Fruit fly (Drosophila melanogaster) whole organism, embryonic: Measurements from ENCODE around the gene Ocrl.

Experiments used
- Antp ChIP-seq: fragments of 200-800 bp; sonication (Bioruptor generic); optimal IDR thresholded peaks from 3 replicates; lab custom pipeline; 2016; ENCODE audit warnings: missing biosample characterization, missing genetic modification characterization
- CG10209 ChIP-seq: fragments of 200-800 bp; sonication (Bioruptor generic); optimal IDR thresholded peaks from 3 replicates; lab custom pipeline; 2017; ENCODE audit warnings: missing biosample characterization, mild to moderate bottlenecking, missing genetic modification characterization, missing genetic modification reagents
- CG11085 ChIP-seq: fragments of 200-800 bp; sonication (Bioruptor generic); IDR thresholded peaks from 2 replicates; pipeline ENCODE4 v1.3.6; 2022; ENCODE audit warnings: missing biosample characterization, missing genetic modification characterization
- CG11093 ChIP-seq: fragments of 200-800 bp; sonication (Bioruptor generic); IDR thresholded peaks from 3 replicates; pipeline ENCODE4 v1.3.6; 2022; ENCODE audit warnings: missing biosample characterization, missing genetic modification characterization
- CG12769 ChIP-seq: fragments of 200-800 bp; sonication (Bioruptor generic); optimal IDR thresholded peaks from 2 replicates; lab custom pipeline; 2019; ENCODE audit warnings: missing biosample characterization, mild to moderate bottlenecking, missing genetic modification characterization, moderate library complexity
- CG15073 ChIP-seq: fragments of 200-800 bp; sonication (Bioruptor generic); optimal IDR thresholded peaks from 2 replicates; lab custom pipeline; 2016; ENCODE audit warnings: missing biosample characterization, missing genetic modification characterization
- CG15696 ChIP-seq: fragments of 200-800 bp; sonication (Bioruptor generic); optimal IDR thresholded peaks from 2 replicates; lab custom pipeline; 2019; ENCODE audit warnings: missing biosample characterization, mild to moderate bottlenecking, missing genetic modification characterization, moderate library complexity
- CG17802 ChIP-seq: fragments of 200-800 bp; sonication (Bioruptor generic); optimal IDR thresholded peaks from 2 replicates; lab custom pipeline; 2018; ENCODE audit warnings: missing biosample characterization, mild to moderate bottlenecking, missing genetic modification characterization, moderate library complexity
- CG18599 ChIP-seq: fragments of 200-800 bp; sonication (Bioruptor generic); optimal IDR thresholded peaks from 3 replicates; lab custom pipeline; 2017; ENCODE audit warnings: missing biosample characterization, missing genetic modification characterization, mild to moderate bottlenecking, moderate library complexity, missing genetic modification reagents
- CG2202 ChIP-seq: fragments of 200-800 bp; sonication (Bioruptor generic); optimal IDR thresholded peaks from 2 replicates; lab custom pipeline; 2018; ENCODE audit warnings: missing biosample characterization, mild to moderate bottlenecking, missing genetic modification characterization
- CG32772 ChIP-seq: fragments of 200-800 bp; sonication (Bioruptor generic); IDR thresholded peaks from 2 replicates; pipeline ENCODE4 v1.3.6; 2022; ENCODE audit warnings: missing biosample characterization, missing genetic modification characterization
- CG33213 ChIP-seq: fragments of 200-800 bp; sonication (Bioruptor generic); optimal IDR thresholded peaks from 3 replicates; lab custom pipeline; 2016; ENCODE audit warnings: missing biosample characterization, missing genetic modification characterization
- CG3407 ChIP-seq: fragments of 200-800 bp; sonication (Bioruptor generic); optimal IDR thresholded peaks from 2 replicates; lab custom pipeline; 2018; ENCODE audit warnings: missing biosample characterization, mild to moderate bottlenecking, missing genetic modification characterization
- CG3726 ChIP-seq: fragments of 200-800 bp; sonication (Bioruptor generic); IDR thresholded peaks from 3 replicates; pipeline ENCODE4, ENCODE4 v1.3.6; 2022; ENCODE audit warnings: missing biosample characterization, missing genetic modification characterization
- CG4328 ChIP-seq: fragments of 200-800 bp; sonication (Bioruptor generic); optimal IDR thresholded peaks from 3 replicates; lab custom pipeline; 2017; ENCODE audit warnings: missing biosample characterization, missing genetic modification reagents, missing genetic modification characterization
- CG6791 ChIP-seq: fragments of 200-800 bp; sonication (Bioruptor generic); IDR thresholded peaks from 3 replicates; pipeline ENCODE4 v1.3.6; 2022; ENCODE audit warnings: missing biosample characterization, missing genetic modification characterization; ENCODE audit not compliant: partially characterized antibody
- CG6813 ChIP-seq: fragments of 200-800 bp; sonication (Bioruptor generic); optimal IDR thresholded peaks from 2 replicates; lab custom pipeline; 2017; ENCODE audit warnings: missing biosample characterization, missing genetic modification characterization, mild to moderate bottlenecking, moderate library complexity, missing genetic modification reagents
- Dad ChIP-seq: fragments of 200-800 bp; sonication (Bioruptor generic); optimal IDR thresholded peaks from 3 replicates; lab custom pipeline; 2016; ENCODE audit warnings: missing biosample characterization, missing genetic modification characterization
- Deaf1 ChIP-seq: fragments of 200-800 bp; optimal IDR thresholded peaks from 3 replicates; lab custom pipeline; 2019; ENCODE audit warnings: missing biosample characterization, mild to moderate bottlenecking, missing genetic modification characterization, moderate library complexity
- Eip74EF ChIP-seq, 2 experiments: fragments of 200-800 bp in 1 of 2; fragments of >200 bp in 1 of 2; sonication (Bioruptor generic) in 1 of 2; optimal IDR thresholded peaks; 2 replicates each; lab custom pipeline; 2017 to 2019; ENCODE audit warnings: missing biosample characterization in 2 of 2, missing genetic modification characterization in 2 of 2, mild to moderate bottlenecking in 1 of 2, moderate library complexity in 1 of 2
- Fer3 ChIP-seq: fragments of 200-800 bp; sonication (Bioruptor generic); optimal IDR thresholded peaks from 2 replicates; lab custom pipeline; 2018; ENCODE audit warnings: missing biosample characterization, mild to moderate bottlenecking, missing genetic modification characterization, moderate library complexity
- Gsc ChIP-seq: fragments of 200-800 bp; sonication (Bioruptor generic); IDR thresholded peaks from 2 replicates; pipeline ENCODE4 v1.3.6; 2022; ENCODE audit warnings: missing biosample characterization, missing genetic modification characterization
- HLHmδ ChIP-seq: fragments of 200-800 bp; sonication (Bioruptor generic); optimal IDR thresholded peaks from 2 replicates; lab custom pipeline; 2018; ENCODE audit warnings: missing biosample characterization, mild to moderate bottlenecking, missing genetic modification characterization, moderate library complexity
- Lhr ChIP-seq: fragments of 200-800 bp; sonication (Bioruptor generic); optimal IDR thresholded peaks from 3 replicates; lab custom pipeline; 2017; ENCODE audit warnings: mild to moderate bottlenecking, missing biosample characterization, missing genetic modification reagents, missing genetic modification characterization
- Scr ChIP-seq: fragments of 200-800 bp; sonication (Bioruptor generic); IDR thresholded peaks from 2 replicates; pipeline ENCODE4 v1.3.6; 2022; ENCODE audit warnings: missing biosample characterization, missing genetic modification characterization; ENCODE audit not compliant: partially characterized antibody
- Sry-δ ChIP-seq: fragments of 200-800 bp; sonication (Bioruptor generic); optimal IDR thresholded peaks from 2 replicates; lab custom pipeline; 2016; ENCODE audit warnings: missing biosample characterization, missing genetic modification characterization
- cas ChIP-seq: fragments of 200-800 bp; sonication (Bioruptor generic); IDR thresholded peaks from 2 replicates; pipeline ENCODE4 v1.3.6; 2022; ENCODE audit warnings: missing biosample characterization, missing genetic modification characterization
- chm ChIP-seq: fragments of 200-800 bp; sonication (Bioruptor generic); IDR thresholded peaks from 2 replicates; pipeline ENCODE4 v1.3.6; 2022; ENCODE audit warnings: missing biosample characterization, missing genetic modification characterization
- dan ChIP-seq: fragments of 200-800 bp; sonication (Bioruptor generic); IDR thresholded peaks from 2 replicates; pipeline ENCODE4 v1.3.6; 2022; ENCODE audit warnings: missing biosample characterization, missing genetic modification characterization
- en ChIP-seq: fragments of 200-800 bp; sonication (Bioruptor generic); optimal IDR thresholded peaks from 2 replicates; lab custom pipeline; 2016; ENCODE audit warnings: missing biosample characterization, missing genetic modification characterization
- esg ChIP-seq: fragments of 200-800 bp; sonication (Bioruptor generic); conservative IDR thresholded peaks from 2 replicates; pipeline ENCODE4 v1.3.6; 2022; ENCODE audit warnings: missing biosample characterization, missing genetic modification characterization
- ftz-f1 ChIP-seq: fragments of 200-800 bp; sonication (Bioruptor generic); optimal IDR thresholded peaks from 2 replicates; lab custom pipeline; 2016; ENCODE audit warnings: missing biosample characterization, missing genetic modification characterization
- grn ChIP-seq: fragments of 200-800 bp; sonication (Bioruptor generic); optimal IDR thresholded peaks from 3 replicates; lab custom pipeline; 2017; ENCODE audit warnings: missing biosample characterization, missing genetic modification characterization
- jing ChIP-seq: fragments of 200-800 bp; sonication (Bioruptor generic); optimal IDR thresholded peaks from 2 replicates; lab custom pipeline; 2018; ENCODE audit warnings: missing biosample characterization, mild to moderate bottlenecking, missing genetic modification characterization
- ken ChIP-seq: fragments of 200-800 bp; sonication (Bioruptor generic); IDR thresholded peaks from 3 replicates; pipeline ENCODE4 v1.3.6; 2022; ENCODE audit warnings: missing biosample characterization, missing genetic modification characterization
- knrl ChIP-seq: fragments of 200-800 bp; sonication (Bioruptor generic); IDR thresholded peaks from 3 replicates; pipeline ENCODE4 v1.3.6; 2022; ENCODE audit warnings: missing biosample characterization, missing genetic modification characterization; ENCODE audit not compliant: partially characterized antibody
- lbe ChIP-seq: fragments of 200-800 bp; sonication (Bioruptor generic); optimal IDR thresholded peaks from 2 replicates; lab custom pipeline; 2016; ENCODE audit warnings: missing biosample characterization, mild to moderate bottlenecking, missing genetic modification characterization
- luna ChIP-seq: fragments of 200-800 bp; sonication (Bioruptor generic); optimal IDR thresholded peaks from 2 replicates; lab custom pipeline; 2016; ENCODE audit warnings: missing biosample characterization, missing genetic modification characterization
- nmo ChIP-seq: fragments of 200-800 bp; sonication (Bioruptor generic); optimal IDR thresholded peaks from 2 replicates; lab custom pipeline; 2018; ENCODE audit warnings: missing biosample characterization, mild to moderate bottlenecking, missing genetic modification characterization, moderate library complexity
- otp ChIP-seq: fragments of 200-800 bp; sonication (Bioruptor generic); IDR thresholded peaks from 3 replicates; pipeline ENCODE4, ENCODE4 v1.3.6; 2022; ENCODE audit warnings: missing biosample characterization, missing genetic modification characterization
- pb ChIP-seq: fragments of 200-800 bp; sonication (Bioruptor generic); optimal IDR thresholded peaks from 3 replicates; lab custom pipeline; 2016; ENCODE audit warnings: missing biosample characterization, missing genetic modification characterization
- phol ChIP-seq: fragments of 200-800 bp; sonication (Bioruptor generic); optimal IDR thresholded peaks from 3 replicates; lab custom pipeline; 2018; ENCODE audit warnings: missing biosample characterization, mild to moderate bottlenecking, missing genetic modification characterization, moderate library complexity
- repo ChIP-seq: fragments of 200-800 bp; sonication (Bioruptor generic); optimal IDR thresholded peaks from 2 replicates; lab custom pipeline; 2016; ENCODE audit warnings: missing biosample characterization, missing genetic modification characterization
- sim ChIP-seq: fragments of 200-800 bp; sonication (Bioruptor generic); IDR thresholded peaks from 2 replicates; pipeline ENCODE4 v1.3.6; 2022; ENCODE audit warnings: missing biosample characterization, missing genetic modification characterization
- so ChIP-seq: fragments of 200-800 bp; sonication (Bioruptor generic); IDR thresholded peaks from 3 replicates; pipeline ENCODE4 v1.3.6; 2022; ENCODE audit warnings: missing biosample characterization, missing genetic modification characterization
- sug ChIP-seq: fragments of 200-800 bp; optimal IDR thresholded peaks from 2 replicates; lab custom pipeline; 2019; ENCODE audit warnings: missing biosample characterization, mild to moderate bottlenecking, missing genetic modification characterization, moderate library complexity
- tap ChIP-seq: fragments of 200-800 bp; optimal IDR thresholded peaks from 3 replicates; lab custom pipeline; 2019; ENCODE audit warnings: missing biosample characterization, mild to moderate bottlenecking, missing genetic modification characterization, moderate library complexity
- toy ChIP-seq: fragments of 200-800 bp; sonication (Bioruptor generic); IDR thresholded peaks from 2 replicates; pipeline ENCODE4 v1.3.6; 2022; ENCODE audit warnings: missing biosample characterization, missing genetic modification characterization
- z ChIP-seq: fragments of 200-800 bp; sonication (Bioruptor generic); IDR thresholded peaks from 3 replicates; pipeline ENCODE4 v1.3.6; 2022; ENCODE audit warnings: missing biosample characterization, missing genetic modification characterization

Ocrl gene

DNA sequence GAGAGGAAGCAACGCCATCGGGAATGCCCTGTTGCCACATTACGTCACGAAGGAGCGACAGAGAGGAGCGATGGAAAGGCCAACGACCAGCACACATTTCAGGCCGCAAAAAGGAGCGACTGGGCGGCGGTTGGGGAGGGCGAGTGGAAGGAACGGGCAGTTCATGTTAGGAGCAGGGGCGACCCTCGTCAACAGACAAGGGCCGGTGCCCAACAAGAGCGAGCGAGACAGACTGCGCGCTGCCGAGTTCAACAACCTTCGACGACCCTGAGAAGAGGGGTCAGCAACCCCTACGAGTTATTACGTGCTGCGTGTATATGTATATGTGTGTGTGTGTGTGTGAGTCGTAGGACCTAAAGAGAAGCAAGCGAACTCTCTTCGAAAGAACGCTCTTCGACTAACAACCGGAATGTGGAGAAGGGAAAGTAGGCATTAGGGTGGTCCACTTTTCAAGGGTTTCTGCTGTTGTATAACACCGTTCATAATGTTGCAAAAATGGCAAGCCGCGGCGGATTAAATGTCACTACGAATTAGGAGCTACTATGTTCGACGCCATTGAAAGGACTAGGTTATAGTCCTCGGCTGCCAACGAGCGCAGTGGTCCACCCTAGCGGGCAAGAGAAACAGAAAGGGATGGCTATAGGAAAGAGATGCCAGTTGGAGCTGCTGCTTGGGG is 28.7 kb downstream of the Ocrl start (continued):
- TF ChIP-seq CG6813 (GFP tag; lab: Kevin White, UChicago) (peak; percentile 97), CG2202 (tag; lab: Kevin White, UChicago) (peak; percentile 92), Fer3 (tag; lab: Kevin White, UChicago) (peak; percentile 92), ftz-f1 (GFP tag; lab: Kevin White, UChicago) (peak; percentile 79), cas (GFP tag; lab: Robert Waterston, UW) (peak; percentile 79), nmo (GFP tag; lab: Kevin White, UChicago) (peak; percentile 94), Eip74EF (GFP tag; optimal IDR thresholded peaks at IDR 0.05; lab: Kevin White, UChicago) (peak in 1 of 2 experiments; percentile 95), toy (GFP tag; lab: Robert Waterston, UW) (peak; percentile 85), esg (peak; percentile 89), CG15696 (tag; lab: Kevin White, UChicago) (peak; percentile 87), CG10209 (GFP tag; lab: Kevin White, UChicago) (peak; percentile 96), grn (peak; percentile 44), jing (GFP tag; lab: Kevin White, UChicago) (peak; percentile 94), Antp (GFP tag; lab: Kevin White, UChicago) (peak; percentile 98), sug (tag; lab: Kevin White, UChicago) (peak; percentile 84), CG3407 (GFP tag; lab: Kevin White, UChicago) (peak; percentile 90), CG18599 (peak; percentile 98), luna (GFP tag; lab: Kevin White, UChicago) (peak; percentile 80), CG32772 (GFP tag; lab: Robert Waterston, UW) (peak; percentile 93), CG11085 (GFP tag; lab: Robert Waterston, UW) (peak; percentile 76), Dad (GFP tag; lab: Kevin White, UChicago) (peak; percentile 95), lbe (GFP tag; lab: Kevin White, UChicago) (peak; percentile 97), Deaf1 (peak; percentile 78), knrl (GFP tag; lab: Robert Waterston, UW) (no peak), chm (GFP tag; lab: Robert Waterston, UW) (peak; percentile 96), CG17802 (tag; lab: Kevin White, UChicago) (peak; percentile 88), pb (GFP tag; lab: Kevin White, UChicago) (peak; percentile 96), HLHmδ (GFP tag; lab: Kevin White, UChicago) (no peak), Lhr (peak; percentile 87), CG4328 (GFP tag; lab: Kevin White, UChicago) (peak; percentile 82), repo (GFP tag; lab: Kevin White, UChicago) (peak; percentile 96), CG11093 (GFP tag; lab: Robert Waterston, UW) (peak; percentile 87), otp (peak; percentile 94), CG33213 (GFP tag; lab: Kevin White, UChicago) (peak; percentile 91), CG6791 (no peak), sim (GFP tag; lab: Robert Waterston, UW) (peak; percentile 93), Scr (GFP tag; lab: Robert Waterston, UW) (no peak), Gsc (GFP tag; lab: Robert Waterston, UW) (peak; percentile 70), en (GFP tag; lab: Kevin White, UChicago) (peak; percentile 95), Sry-δ (GFP tag; lab: Kevin White, UChicago) (peak; percentile 63), z (GFP tag; lab: Robert Waterston, UW) (peak; percentile 69; the same call in 1 of the 3 replicates), phol (tag; lab: Kevin White, UChicago) (peak; percentile 94), CG12769 (peak; percentile 99), dan (GFP tag; lab: Robert Waterston, UW) (peak; percentile 72), CG15073 (peak; percentile 50), so (GFP tag; lab: Robert Waterston, UW) (peak; percentile 94), tap (tag; lab: Kevin White, UChicago) (peak; percentile 96), ken (GFP tag; lab: Robert Waterston, UW) (peak; percentile 93), CG3726 (peak; percentile 88)
